Worm (Caenorhabditis elegans) whole organism, L4 larva: ENCODE measurements around the gene szy-4.

Experiments
- F49E8.2 ChIP-seq: sonication (generic microtip); optimal IDR thresholded peaks from 2 replicates; lab custom pipeline; 2016; ENCODE audit warnings: missing compliant biosample characterization, mild to moderate bottlenecking, missing genetic modification characterization, borderline replicate concordance
- ces-1 ChIP-seq: fragments of 150-350 bp; sonication (generic microtip); optimal IDR thresholded peaks from 4 replicates; lab custom pipeline; 2014; ENCODE audit warnings: missing biosample characterization, missing genetic modification reagents, missing genetic modification characterization
- daf-12 ChIP-seq: fragments of 150-350 bp; optimal IDR thresholded peaks from 2 replicates; lab custom pipeline; 2014; ENCODE audit warnings: missing biosample characterization, missing genetic modification reagents, missing genetic modification characterization
- dpl-1 ChIP-seq: fragments of 150-350 bp; optimal IDR thresholded peaks from 2 replicates; lab custom pipeline; 2014; ENCODE audit warnings: missing biosample characterization, missing genetic modification reagents, missing genetic modification characterization
- jun-1 ChIP-seq: fragments of 150-350 bp; optimal IDR thresholded peaks from 2 replicates; lab custom pipeline; 2014; ENCODE audit warnings: missing biosample characterization, missing genetic modification reagents, missing genetic modification characterization
- nhr-10 ChIP-seq: fragments of 150-350 bp; optimal IDR thresholded peaks from 2 replicates; lab custom pipeline; 2014; ENCODE audit warnings: missing biosample characterization, missing genetic modification characterization
- nhr-25 ChIP-seq: sonication (generic microtip); optimal IDR thresholded peaks from 2 replicates; lab custom pipeline; 2017; ENCODE audit warnings: missing genetic modification characterization, mild to moderate bottlenecking, missing compliant biosample characterization, antibody characterized with exemption, moderate library complexity, borderline replicate concordance; ENCODE audit not compliant: insufficient read depth
- unc-62 ChIP-seq, 3 experiments: fragments of 150-350 bp in 1 of 3; sonication (generic microtip); optimal IDR thresholded peaks in 2 of 3; peaks in 1 of 3; 1 replicate in 1 of 3; 2 replicates in 2 of 3; lab custom pipeline; 2014 to 2017; ENCODE audit warnings: missing biosample characterization in 3 of 3, missing genetic modification characterization in 3 of 3, missing genetic modification reagents in 3 of 3, missing genotype in 1 of 3

DNA sequence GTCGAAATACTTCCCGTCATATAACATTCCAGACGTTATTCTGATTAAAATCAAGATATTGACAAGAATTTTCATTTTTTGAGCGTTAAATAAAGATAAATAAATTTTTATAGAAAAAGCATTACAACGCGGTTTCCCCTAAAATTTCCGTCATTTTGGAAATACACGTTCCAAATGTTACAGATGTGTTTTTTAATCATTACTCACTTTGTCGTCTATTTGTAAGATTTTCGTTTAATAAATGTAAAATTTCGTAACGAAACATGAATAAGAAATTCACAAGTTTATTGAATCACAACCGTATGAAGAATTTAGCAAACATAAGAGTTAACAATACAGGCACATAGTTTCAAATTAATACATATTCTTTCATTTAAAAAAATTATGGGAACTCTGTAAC lies 4.4 kb downstream of the szy-4 start, which contains the start of gene C30B5.17:
- TF ChIP-seq ces-1 (GFP tag; lab: Kevin White, UChicago), result no peak
- no peak for TF ChIP-seq daf-12 (tag; lab: Kevin White, UChicago)
- TF ChIP-seq F49E8.2 (tag; lab: Kevin White, UChicago), result no peak
- no peak for TF ChIP-seq nhr-25 (tag; lab: Kevin White, UChicago)
- no peak for TF ChIP-seq nhr-10 (tag; lab: Kevin White, UChicago)
- TF ChIP-seq unc-62 (GFP tag; optimal IDR thresholded peaks at IDR 0.05 in 1 of 2; lab: Kevin White, UChicago), result no peak
- no peak for TF ChIP-seq unc-62 (tag; optimal IDR thresholded peaks at IDR 0.05; lab: Kevin White, UChicago)
- no peak for TF ChIP-seq jun-1 (tag; lab: Kevin White, UChicago)
- no peak for TF ChIP-seq dpl-1 (GFP tag; lab: Kevin White, UChicago)
